Fruit fly (Drosophila melanogaster) whole organism, embryonic: Measurements from ENCODE around the gene spas.

ENCODE experiments used
- Bgb ChIP-seq: fragments of 200-800 bp; sonication (Bioruptor generic); IDR thresholded peaks from 2 replicates; pipeline ENCODE4 v1.3.6; 2022; ENCODE audit warnings: missing biosample characterization, missing genetic modification characterization; ENCODE audit not compliant: partially characterized antibody
- Bteb2 ChIP-seq: fragments of 200-800 bp; sonication (Bioruptor generic); optimal IDR thresholded peaks from 2 replicates; lab custom pipeline; 2016; ENCODE audit warnings: missing biosample characterization, missing genetic modification characterization
- CG11085 ChIP-seq: fragments of 200-800 bp; sonication (Bioruptor generic); IDR thresholded peaks from 2 replicates; pipeline ENCODE4 v1.3.6; 2022; ENCODE audit warnings: missing biosample characterization, missing genetic modification characterization
- CG11695 ChIP-seq: fragments of 200-800 bp; sonication (Bioruptor generic); IDR thresholded peaks from 3 replicates; pipeline ENCODE4 v1.3.6; 2022; ENCODE audit warnings: missing biosample characterization, missing genetic modification characterization
- CG15073 ChIP-seq: fragments of 200-800 bp; sonication (Bioruptor generic); optimal IDR thresholded peaks from 2 replicates; lab custom pipeline; 2016; ENCODE audit warnings: missing biosample characterization, missing genetic modification characterization
- CG1529 ChIP-seq: fragments of 200-800 bp; sonication (Bioruptor generic); optimal IDR thresholded peaks from 3 replicates; lab custom pipeline; 2018; ENCODE audit warnings: missing biosample characterization, missing genetic modification characterization
- CG15601 ChIP-seq: fragments of 200-800 bp; sonication (Bioruptor generic); optimal IDR thresholded peaks from 3 replicates; lab custom pipeline; 2019; ENCODE audit warnings: missing biosample characterization, mild to moderate bottlenecking, missing genetic modification characterization, moderate library complexity
- CG16779 ChIP-seq: fragments of 200-800 bp; sonication (Bioruptor generic); IDR thresholded peaks from 2 replicates; pipeline ENCODE4 v1.3.6; 2022; ENCODE audit warnings: missing biosample characterization, missing genetic modification characterization
- CG17829 ChIP-seq: fragments of 200-800 bp; optimal IDR thresholded peaks from 2 replicates; lab custom pipeline; 2019; ENCODE audit warnings: missing biosample characterization, mild to moderate bottlenecking, missing genetic modification characterization, moderate library complexity
- CG18476 ChIP-seq: fragments of 200-800 bp; sonication (Bioruptor generic); optimal IDR thresholded peaks from 2 replicates; lab custom pipeline; 2016; ENCODE audit warnings: missing biosample characterization, mild to moderate bottlenecking, missing genetic modification characterization
- CG30020 ChIP-seq: fragments of 200-800 bp; optimal IDR thresholded peaks from 2 replicates; lab custom pipeline; 2019; ENCODE audit warnings: missing biosample characterization, mild to moderate bottlenecking, missing genetic modification characterization, moderate library complexity
- CG34376 ChIP-seq: fragments of 200-800 bp; sonication (Bioruptor generic); optimal IDR thresholded peaks from 2 replicates; lab custom pipeline; 2018; ENCODE audit warnings: missing biosample characterization, mild to moderate bottlenecking, missing genetic modification characterization
- CG4404 ChIP-seq: fragments of 200-800 bp; sonication (Bioruptor generic); IDR thresholded peaks from 2 replicates; pipeline ENCODE4 v1.3.6; 2022; ENCODE audit warnings: missing biosample characterization, missing genetic modification characterization
- CG6254 ChIP-seq: fragments of 200-800 bp; sonication (Bioruptor generic); optimal IDR thresholded peaks from 3 replicates; lab custom pipeline; 2017; ENCODE audit warnings: mild to moderate bottlenecking, missing biosample characterization, missing genetic modification reagents, missing genetic modification characterization
- CG6791 ChIP-seq: fragments of 200-800 bp; sonication (Bioruptor generic); IDR thresholded peaks from 3 replicates; pipeline ENCODE4 v1.3.6; 2022; ENCODE audit warnings: missing biosample characterization, missing genetic modification characterization; ENCODE audit not compliant: partially characterized antibody
- CG7271 ChIP-seq: fragments of 200-800 bp; sonication (Bioruptor generic); optimal IDR thresholded peaks from 2 replicates; lab custom pipeline; 2018; ENCODE audit warnings: missing biosample characterization, mild to moderate bottlenecking, missing genetic modification characterization, moderate library complexity
- CG7839 ChIP-seq: fragments of 200-800 bp; sonication (Bioruptor generic); optimal IDR thresholded peaks from 3 replicates; lab custom pipeline; 2018; ENCODE audit warnings: missing biosample characterization, mild to moderate bottlenecking, missing genetic modification characterization, moderate library complexity
- CG9609 ChIP-seq: fragments of 200-800 bp; sonication (Bioruptor generic); optimal IDR thresholded peaks from 3 replicates; lab custom pipeline; 2016; ENCODE audit warnings: missing biosample characterization, missing genetic modification characterization
- CG9817 ChIP-seq: fragments of 200-800 bp; sonication (Bioruptor generic); optimal IDR thresholded peaks from 2 replicates; lab custom pipeline; 2018; ENCODE audit warnings: missing biosample characterization, mild to moderate bottlenecking, missing genetic modification characterization, moderate library complexity
- CTCF ChIP-seq: fragments of 200-800 bp; sonication (Bioruptor generic); optimal IDR thresholded peaks from 2 replicates; lab custom pipeline; 2017; ENCODE audit warnings: missing biosample characterization, mild to moderate bottlenecking, missing genetic modification characterization, moderate library complexity
- CrebB ChIP-seq: fragments of 200-800 bp; sonication (Bioruptor generic); optimal IDR thresholded peaks from 3 replicates; lab custom pipeline; 2018; ENCODE audit warnings: missing biosample characterization, mild to moderate bottlenecking, missing genetic modification characterization
- Deaf1 ChIP-seq: fragments of 200-800 bp; optimal IDR thresholded peaks from 3 replicates; lab custom pipeline; 2019; ENCODE audit warnings: missing biosample characterization, mild to moderate bottlenecking, missing genetic modification characterization, moderate library complexity
- Dll ChIP-seq: fragments of 200-800 bp; sonication (Bioruptor generic); IDR thresholded peaks from 4 replicates; pipeline ENCODE4 v1.3.6; 2022; ENCODE audit warnings: missing biosample characterization, missing genetic modification characterization; ENCODE audit not compliant: partially characterized antibody
- GATAe ChIP-seq: fragments of 200-800 bp; sonication (Bioruptor generic); conservative IDR thresholded peaks from 2 replicates; pipeline ENCODE4 v1.3.6; 2022; ENCODE audit warnings: missing biosample characterization, missing genetic modification characterization
- HHEX ChIP-seq: fragments of 200-800 bp; sonication (Bioruptor generic); optimal IDR thresholded peaks from 3 replicates; lab custom pipeline; 2017; ENCODE audit warnings: missing biosample characterization, mild to moderate bottlenecking, missing genetic modification characterization, missing genetic modification reagents
- HLH3B ChIP-seq: fragments of 200-800 bp; sonication (Bioruptor generic); IDR thresholded peaks from 2 replicates; pipeline ENCODE4 v1.3.6; 2022; ENCODE audit warnings: missing biosample characterization, missing genetic modification characterization
- Lpt ChIP-seq: fragments of >200 bp; optimal IDR thresholded peaks from 2 replicates; lab custom pipeline; 2018; ENCODE audit warnings: missing biosample characterization, missing genetic modification characterization
- MESR4 ChIP-seq: fragments of 200-800 bp; sonication (Bioruptor generic); optimal IDR thresholded peaks from 2 replicates; lab custom pipeline; 2018; ENCODE audit warnings: missing biosample characterization, mild to moderate bottlenecking, missing genetic modification characterization, moderate library complexity
- Myb ChIP-seq: fragments of 200-800 bp; sonication (Bioruptor generic); optimal IDR thresholded peaks from 2 replicates; lab custom pipeline; 2016; ENCODE audit warnings: missing biosample characterization, missing genetic modification characterization
- NK7.1 ChIP-seq: fragments of 200-800 bp; sonication (Bioruptor generic); optimal IDR thresholded peaks from 3 replicates; lab custom pipeline; 2016; ENCODE audit warnings: missing biosample characterization, missing genetic modification characterization
- Xbp1 ChIP-seq: fragments of 200-800 bp; sonication (Bioruptor generic); optimal IDR thresholded peaks from 3 replicates; lab custom pipeline; 2016; ENCODE audit warnings: missing biosample characterization, mild to moderate bottlenecking, missing genetic modification characterization
- ara ChIP-seq: fragments of 200-800 bp; sonication (Bioruptor generic); IDR thresholded peaks from 2 replicates; pipeline ENCODE4 v1.3.6; 2022; ENCODE audit warnings: missing biosample characterization, missing genetic modification characterization
- cwo ChIP-seq: fragments of 200-800 bp; sonication (Bioruptor generic); optimal IDR thresholded peaks from 3 replicates; lab custom pipeline; 2017; ENCODE audit warnings: missing biosample characterization, missing genetic modification characterization, mild to moderate bottlenecking, moderate library complexity, missing genetic modification reagents
- dmrt11E ChIP-seq: fragments of 200-800 bp; sonication (Bioruptor generic); optimal IDR thresholded peaks from 3 replicates; lab custom pipeline; 2018; ENCODE audit warnings: missing biosample characterization, mild to moderate bottlenecking, missing genetic modification characterization, moderate library complexity
- eve ChIP-seq, 2 experiments: fragments of >200 bp; optimal IDR thresholded peaks; 2 replicates each; lab custom pipeline; 2017; ENCODE audit warnings: missing biosample characterization in 2 of 2, missing genetic modification characterization in 2 of 2
- fd102C ChIP-seq: fragments of 200-800 bp; sonication (Bioruptor generic); optimal IDR thresholded peaks from 2 replicates; lab custom pipeline; 2018; ENCODE audit warnings: missing biosample characterization, mild to moderate bottlenecking, missing genetic modification characterization, moderate library complexity
- fu2 ChIP-seq: fragments of 200-800 bp; sonication (Bioruptor generic); optimal IDR thresholded peaks from 2 replicates; lab custom pipeline; 2016; ENCODE audit warnings: missing biosample characterization, missing genetic modification characterization
- gsb ChIP-seq: fragments of 200-800 bp; sonication (Bioruptor generic); IDR thresholded peaks from 2 replicates; pipeline ENCODE4 v1.3.6; 2022; ENCODE audit warnings: missing biosample characterization, missing genetic modification characterization
- hth ChIP-seq: fragments of >200 bp; optimal IDR thresholded peaks from 2 replicates; lab custom pipeline; 2017; ENCODE audit warnings: inconsistent platforms
- jigr1 ChIP-seq: fragments of 200-800 bp; sonication (Bioruptor generic); IDR thresholded peaks from 3 replicates; pipeline ENCODE4 v1.3.6; 2022; ENCODE audit warnings: missing biosample characterization, missing genetic modification characterization
- knrl ChIP-seq: fragments of 200-800 bp; sonication (Bioruptor generic); IDR thresholded peaks from 3 replicates; pipeline ENCODE4 v1.3.6; 2022; ENCODE audit warnings: missing biosample characterization, missing genetic modification characterization; ENCODE audit not compliant: partially characterized antibody
- pho ChIP-seq: fragments of 200-800 bp; sonication (Bioruptor generic); optimal IDR thresholded peaks from 2 replicates; lab custom pipeline; 2016; ENCODE audit warnings: missing biosample characterization, missing genetic modification characterization
- ranshi ChIP-seq: fragments of 200-800 bp; sonication (Bioruptor generic); IDR thresholded peaks from 2 replicates; pipeline ENCODE4 v1.3.6; 2022; ENCODE audit warnings: missing biosample characterization, missing genetic modification characterization
- sim ChIP-seq: fragments of 200-800 bp; sonication (Bioruptor generic); IDR thresholded peaks from 2 replicates; pipeline ENCODE4 v1.3.6; 2022; ENCODE audit warnings: missing biosample characterization, missing genetic modification characterization
- slbo ChIP-seq: fragments of 200-800 bp; sonication (Bioruptor generic); IDR thresholded peaks from 2 replicates; pipeline ENCODE4 v1.3.6; 2022; ENCODE audit warnings: missing biosample characterization, missing genetic modification characterization
- so ChIP-seq: fragments of 200-800 bp; sonication (Bioruptor generic); IDR thresholded peaks from 3 replicates; pipeline ENCODE4 v1.3.6; 2022; ENCODE audit warnings: missing biosample characterization, missing genetic modification characterization
- sob ChIP-seq: fragments of 200-800 bp; sonication (Bioruptor generic); IDR thresholded peaks from 2 replicates; pipeline ENCODE4 v1.3.6; 2022; ENCODE audit warnings: missing biosample characterization, missing genetic modification characterization
- wdn ChIP-seq: fragments of 200-800 bp; sonication (Bioruptor generic); IDR thresholded peaks from 2 replicates; pipeline ENCODE4 v1.3.6; 2022; ENCODE audit warnings: missing biosample characterization, missing genetic modification characterization
- zen ChIP-seq: fragments of 200-800 bp; sonication (Bioruptor generic); optimal IDR thresholded peaks from 3 replicates; lab custom pipeline; 2018; ENCODE audit warnings: missing biosample characterization, mild to moderate bottlenecking, missing genetic modification characterization, moderate library complexity
- zfh1 ChIP-seq: fragments of 200-800 bp; sonication (Bioruptor generic); IDR thresholded peaks from 3 replicates; pipeline ENCODE4 v1.3.6; 2022; ENCODE audit warnings: missing biosample characterization, missing genetic modification characterization

spas gene

dm6 chr3R:24050690-24051440 is 12.8 kb downstream of the spas start, which contains the start of the genes Atg6 and Pisd (continued):
- TF ChIP-seq MESR4 = peak; percentile 91
- TF ChIP-seq fd102C (GFP tag; lab: Kevin White, UChicago) = no peak
- TF ChIP-seq zen = no peak
- TF ChIP-seq sim = no peak
- peak; percentile 20 for TF ChIP-seq pho (GFP tag; lab: Kevin White, UChicago)
- no peak for TF ChIP-seq eve (GFP tag; optimal IDR thresholded peaks at IDR 0.05; lab: Kevin White, UChicago)
- TF ChIP-seq Deaf1 = peak; percentile 8
- 0 out of 2 replicates have a peak, but pooled peaks have one; percentile 24 for TF ChIP-seq HLH3B (GFP tag; lab: Robert Waterston, UW)
- TF ChIP-seq Lpt (GFP tag; lab: Kevin White, UChicago) = no peak
- TF ChIP-seq fu2 (GFP tag; lab: Kevin White, UChicago) = no peak
- TF ChIP-seq CG6254 = no peak
- TF ChIP-seq ara = no peak
- TF ChIP-seq CG15601 = peak; percentile 16
- TF ChIP-seq ranshi = 0 out of 2 replicates have a peak, but pooled peaks have one; percentile 20
- TF ChIP-seq Myb = peak; percentile 32
- no peak for TF ChIP-seq CG16779 (GFP tag; lab: Robert Waterston, UW)
- TF ChIP-seq zfh1 (GFP tag; lab: Robert Waterston, UW) = no peak
- TF ChIP-seq Xbp1 (GFP tag; lab: Kevin White, UChicago) = peak; percentile 21
- peak; percentile 45; the same call in 1 of the 4 replicates for TF ChIP-seq Dll (GFP tag; lab: Robert Waterston, UW)
- no peak for TF ChIP-seq CG4404
- no peak for TF ChIP-seq jigr1 (GFP tag; lab: Robert Waterston, UW)
- TF ChIP-seq hth = no peak
- TF ChIP-seq CG30020 (tag; lab: Kevin White, UChicago) = peak; percentile 37
- TF ChIP-seq CG1529 = no peak
- TF ChIP-seq so (GFP tag; lab: Robert Waterston, UW) = no peak
- TF ChIP-seq CG6791 (GFP tag; lab: Robert Waterston, UW) = no peak
- TF ChIP-seq CG11085 = no peak
- TF ChIP-seq Bteb2 (GFP tag; lab: Kevin White, UChicago) = no peak
- TF ChIP-seq CG11695 (GFP tag; lab: Robert Waterston, UW) = no peak
- TF ChIP-seq CG18476 (GFP tag; lab: Kevin White, UChicago) = no peak
- TF ChIP-seq GATAe (GFP tag; lab: Robert Waterston, UW) = no peak
- TF ChIP-seq sob (GFP tag; lab: Robert Waterston, UW) = peak; percentile 31; the same call in 1 of the 2 replicates
- peak; percentile 41 for TF ChIP-seq cwo
- peak; percentile 22 for TF ChIP-seq CG9817 (tag; lab: Kevin White, UChicago)
- TF ChIP-seq knrl (GFP tag; lab: Robert Waterston, UW) = no peak
- TF ChIP-seq CG15073 (GFP tag; lab: Kevin White, UChicago) = no peak
- peak; percentile 40 for TF ChIP-seq CrebB (tag; lab: Kevin White, UChicago)
- TF ChIP-seq CG7271 (tag; lab: Kevin White, UChicago) = no peak
- no peak for TF ChIP-seq dmrt11E (tag; lab: Kevin White, UChicago)
- peak; percentile 50 for TF ChIP-seq CG17829 (tag; lab: Kevin White, UChicago)
- peak; percentile 11 for TF ChIP-seq CG9609
- peak; percentile 15 for TF ChIP-seq CG7839 (tag; lab: Kevin White, UChicago)
- no peak for TF ChIP-seq wdn (GFP tag; lab: Robert Waterston, UW)
- no peak for TF ChIP-seq gsb (GFP tag; lab: Robert Waterston, UW)
- no peak; the same call in 1 of the 2 replicates for TF ChIP-seq Bgb (GFP tag; lab: Robert Waterston, UW)
- TF ChIP-seq CG34376 = peak; percentile 89
- no peak for TF ChIP-seq HHEX
- no peak for TF ChIP-seq NK7.1 (GFP tag; lab: Kevin White, UChicago)
- TF ChIP-seq CTCF (GFP tag; lab: Kevin White, UChicago) = peak; percentile 66
- TF ChIP-seq slbo (GFP tag; lab: Robert Waterston, UW) = peak; percentile 59; the same call in 1 of the 2 replicates
